Fruit fly (Drosophila melanogaster) whole organism, wandering third instar larva: ENCODE results near the gene CG16779.
A peak's percentile ranks its signal among the peaks of the same experiment; 100 is the strongest.

Experiments used
- Abd-B ChIP-seq: fragments of >200 bp; optimal IDR thresholded peaks from 2 replicates; lab custom pipeline; 2017; ENCODE audit warnings: missing biosample characterization, missing genetic modification characterization
- CG32264 ChIP-seq: fragments of 200-800 bp; sonication (Bioruptor generic); optimal IDR thresholded peaks from 2 replicates; lab custom pipeline; 2016; ENCODE audit warnings: missing biosample characterization, missing genetic modification characterization
- CG9705 ChIP-seq: fragments of 200-800 bp; sonication (Bioruptor generic); optimal IDR thresholded peaks from 2 replicates; lab custom pipeline; 2018; ENCODE audit warnings: missing biosample characterization, mild to moderate bottlenecking, missing genetic modification characterization
- CrebA ChIP-seq: fragments of 200-800 bp; sonication (Bioruptor generic); optimal IDR thresholded peaks from 2 replicates; lab custom pipeline; 2016; ENCODE audit warnings: missing biosample characterization, mild to moderate bottlenecking, missing genetic modification characterization, borderline replicate concordance
- Dfd ChIP-seq: fragments of >200 bp; optimal IDR thresholded peaks from 2 replicates; lab custom pipeline; 2017; ENCODE audit warnings: missing biosample characterization, missing genetic modification characterization
- Dif ChIP-seq: fragments of 200-275, 200-300 bp; sonication (Bioruptor generic); optimal IDR thresholded peaks from 2 replicates; lab custom pipeline; 2018; ENCODE audit warnings: missing biosample characterization, missing genetic modification characterization; ENCODE audit not compliant: partially characterized antibody
- GATAd ChIP-seq: sonication (Bioruptor generic); optimal IDR thresholded peaks from 2 replicates; lab custom pipeline; 2016; ENCODE audit warnings: missing biosample characterization, missing genetic modification characterization
- HLH106 ChIP-seq: fragments of 200-800 bp; optimal IDR thresholded peaks from 3 replicates; lab custom pipeline; 2019; ENCODE audit warnings: missing biosample characterization, mild to moderate bottlenecking, missing genetic modification characterization, moderate library complexity
- Hnf4 ChIP-seq: fragments of 200-800 bp; sonication (Bioruptor generic); optimal IDR thresholded peaks from 2 replicates; lab custom pipeline; 2016; ENCODE audit warnings: missing biosample characterization, mild to moderate bottlenecking, missing genetic modification characterization
- Hr78 ChIP-seq: fragments of >200 bp; optimal IDR thresholded peaks from 2 replicates; lab custom pipeline; 2017; ENCODE audit warnings: missing biosample characterization, missing genetic modification characterization
- Hr83 ChIP-seq: fragments of 200-300 bp; sonication (Bioruptor generic); optimal IDR thresholded peaks from 2 replicates; lab custom pipeline; 2016; ENCODE audit warnings: missing biosample characterization, mild to moderate bottlenecking, missing genetic modification characterization, moderate library complexity; ENCODE audit not compliant: poor library complexity, severe bottlenecking
- Jra ChIP-seq: sonication (Bioruptor generic); optimal IDR thresholded peaks from 2 replicates; lab custom pipeline; 2016; ENCODE audit warnings: missing biosample characterization, missing genetic modification characterization
- Mio ChIP-seq: sonication (Bioruptor generic); optimal IDR thresholded peaks from 2 replicates; lab custom pipeline; 2016; ENCODE audit warnings: missing biosample characterization, missing genetic modification characterization
- Myc ChIP-seq: fragments of >200 bp; optimal IDR thresholded peaks from 2 replicates; lab custom pipeline; 2017
- N ChIP-seq: fragments of >200 bp; optimal IDR thresholded peaks from 2 replicates; lab custom pipeline; 2018; ENCODE audit warnings: missing biosample characterization, missing external identifiers, missing genetic modification characterization
- OdsH ChIP-seq: fragments of 200-800 bp; sonication (Bioruptor generic); optimal IDR thresholded peaks from 2 replicates; lab custom pipeline; 2016; ENCODE audit warnings: missing biosample characterization, mild to moderate bottlenecking, missing genetic modification characterization
- Rel ChIP-seq, 2 experiments: fragments of 200-800 bp; sonication (Bioruptor generic) in 1 of 2; optimal IDR thresholded peaks; 2 replicates in 1 of 2; 3 replicates in 1 of 2; lab custom pipeline; 2016 to 2019; ENCODE audit warnings: mild to moderate bottlenecking in 2 of 2, missing biosample characterization in 2 of 2, missing genetic modification characterization in 2 of 2, moderate library complexity in 1 of 2
- Sp1 ChIP-seq: fragments of 200-800 bp; sonication (Bioruptor generic); optimal IDR thresholded peaks from 3 replicates; lab custom pipeline; 2019; ENCODE audit warnings: missing biosample characterization, mild to moderate bottlenecking, missing genetic modification characterization, moderate library complexity
- Vsx2 ChIP-seq: fragments of 200-300, 225-300 bp; sonication (Bioruptor generic); optimal IDR thresholded peaks from 2 replicates; lab custom pipeline; 2018; ENCODE audit warnings: missing biosample characterization, missing genetic modification characterization; ENCODE audit not compliant: partially characterized antibody
- br ChIP-seq: fragments of 200-800 bp; sonication (Bioruptor generic); optimal IDR thresholded peaks from 2 replicates; lab custom pipeline; 2016; ENCODE audit warnings: missing biosample characterization, missing genetic modification characterization
- brk ChIP-seq: fragments of 200-800 bp; sonication (Bioruptor generic); optimal IDR thresholded peaks from 2 replicates; lab custom pipeline; 2016; ENCODE audit warnings: missing biosample characterization, mild to moderate bottlenecking, missing genetic modification characterization
- dl ChIP-seq, 2 experiments: fragments of 175-275, 200-275 bp in 1 of 2; fragments of 200-275 bp in 1 of 2; sonication (Bioruptor generic); optimal IDR thresholded peaks; lab custom pipeline; 2018; ENCODE audit warnings: mild to moderate bottlenecking in 2 of 2, missing biosample characterization in 2 of 2, missing genetic modification characterization in 2 of 2, moderate library complexity in 2 of 2; ENCODE audit not compliant: partially characterized antibody in 2 of 2, insufficient read depth in 1 of 2
- dmrt93B ChIP-seq: fragments of 200-800 bp; sonication (Bioruptor generic); optimal IDR thresholded peaks from 2 replicates; lab custom pipeline; 2018; ENCODE audit warnings: missing biosample characterization, mild to moderate bottlenecking, missing genetic modification characterization
- dsf ChIP-seq: sonication (Bioruptor generic); optimal IDR thresholded peaks from 2 replicates; lab custom pipeline; 2016; ENCODE audit warnings: missing biosample characterization, missing genetic modification characterization, borderline replicate concordance
- ey ChIP-seq: fragments of 200-800 bp; sonication (Bioruptor generic); optimal IDR thresholded peaks from 2 replicates; lab custom pipeline; 2016; ENCODE audit warnings: missing biosample characterization, missing genetic modification characterization
- foxo ChIP-seq, 2 experiments: fragments of 200-800 bp; sonication (Bioruptor generic); optimal IDR thresholded peaks; 2 replicates in 1 of 2; 3 replicates in 1 of 2; lab custom pipeline; 2016 to 2017; ENCODE audit warnings: missing biosample characterization in 2 of 2, missing genetic modification characterization in 2 of 2
- fru ChIP-seq: fragments of 200-800 bp; sonication (Bioruptor generic); optimal IDR thresholded peaks from 3 replicates; lab custom pipeline; 2016; ENCODE audit warnings: missing biosample characterization, mild to moderate bottlenecking, missing genetic modification characterization
- h ChIP-seq: fragments of 200-800 bp; sonication (Bioruptor generic); optimal IDR thresholded peaks from 3 replicates; lab custom pipeline; 2016; ENCODE audit warnings: missing biosample characterization, mild to moderate bottlenecking, missing genetic modification characterization
- jim ChIP-seq: fragments of 175-275, 200-325 bp; sonication (Bioruptor generic); optimal IDR thresholded peaks from 2 replicates; lab custom pipeline; 2016; ENCODE audit warnings: missing biosample characterization, mild to moderate bottlenecking, missing genetic modification characterization
- lola ChIP-seq: fragments of >200 bp; optimal IDR thresholded peaks from 2 replicates; lab custom pipeline; 2017; ENCODE audit warnings: missing biosample characterization, missing genetic modification characterization
- pan ChIP-seq: fragments of >200 bp; optimal IDR thresholded peaks from 2 replicates; lab custom pipeline; 2017
- psq ChIP-seq: fragments of 200-800 bp; sonication (Bioruptor generic); optimal IDR thresholded peaks from 3 replicates; lab custom pipeline; 2017; ENCODE audit warnings: missing biosample characterization, mild to moderate bottlenecking, missing genetic modification characterization, moderate library complexity
- rgr ChIP-seq: fragments of 200-800 bp; sonication (Bioruptor generic); optimal IDR thresholded peaks from 3 replicates; lab custom pipeline; 2016; ENCODE audit warnings: missing biosample characterization, mild to moderate bottlenecking, missing genetic modification characterization
- sage ChIP-seq: fragments of 200-800 bp; sonication (Bioruptor generic); optimal IDR thresholded peaks from 2 replicates; lab custom pipeline; 2016; ENCODE audit warnings: missing biosample characterization, mild to moderate bottlenecking, missing genetic modification characterization
- sv ChIP-seq: fragments of 200-800 bp; sonication (Bioruptor generic); optimal IDR thresholded peaks from 3 replicates; lab custom pipeline; 2016; ENCODE audit warnings: missing biosample characterization, missing genetic modification characterization
- tai ChIP-seq: sonication (Bioruptor generic); optimal IDR thresholded peaks from 2 replicates; lab custom pipeline; 2016; ENCODE audit warnings: missing biosample characterization, missing genetic modification characterization
- usp ChIP-seq: fragments of >200 bp; optimal IDR thresholded peaks from 2 replicates; lab custom pipeline; 2017; ENCODE audit warnings: missing biosample characterization, missing genetic modification characterization
- woc ChIP-seq: sonication (Bioruptor generic); optimal IDR thresholded peaks from 2 replicates; lab custom pipeline; 2016; ENCODE audit warnings: missing biosample characterization, mild to moderate bottlenecking, missing genetic modification characterization

CG16779 gene

DNA sequence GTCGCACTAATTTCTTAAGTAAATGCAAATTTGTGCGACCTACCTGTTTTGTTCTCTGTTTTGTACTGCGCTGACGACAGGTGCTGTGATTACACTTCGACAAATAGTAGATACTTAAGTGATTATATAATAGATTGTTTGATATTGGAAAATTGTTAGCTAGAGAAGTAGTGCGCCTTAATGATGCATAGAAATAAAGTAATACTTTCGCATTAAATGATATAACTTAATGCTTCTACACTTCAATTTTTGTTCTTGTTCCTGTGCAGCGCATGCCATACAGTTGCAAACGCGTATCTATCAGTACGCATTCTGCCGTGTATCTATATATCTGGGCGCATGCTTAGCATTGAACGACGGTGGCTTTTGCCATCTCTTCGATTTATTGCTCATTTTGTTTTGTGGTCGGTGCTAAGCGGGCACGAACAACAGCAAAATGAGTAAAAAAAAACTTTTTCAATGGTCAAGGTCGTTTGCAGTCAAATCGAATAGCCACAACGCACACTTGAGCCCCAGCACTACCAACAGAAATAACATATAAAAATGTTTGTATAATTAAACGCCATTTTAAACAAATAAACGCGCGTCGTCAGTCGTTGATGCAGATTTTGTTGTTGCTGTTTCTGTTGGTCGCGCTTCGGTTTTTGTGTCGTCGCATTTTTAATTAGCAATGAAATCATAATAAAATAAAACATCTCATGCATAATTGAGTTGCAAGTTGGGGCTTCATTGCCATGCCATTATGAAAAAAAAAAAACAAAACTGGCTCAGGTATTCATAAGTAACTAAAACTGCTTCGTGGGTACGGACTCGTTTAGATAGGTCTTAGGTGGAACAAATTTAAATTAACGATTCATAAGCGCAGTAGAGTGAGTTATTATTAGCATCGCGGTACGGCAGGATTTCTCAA, 62.9 kb downstream of the CG16779 start:
- TF ChIP-seq foxo (GFP tag; optimal IDR thresholded peaks at IDR 0.05; lab: Kevin White, UChicago) = peak in 1 of 2 experiments; percentile 50
- no peak for TF ChIP-seq CrebA (GFP tag; lab: Kevin White, UChicago)
- TF ChIP-seq dmrt93B (GFP tag; lab: Kevin White, UChicago) = no peak
- TF ChIP-seq Sp1 (GFP tag; lab: Kevin White, UChicago) = no peak
- TF ChIP-seq br (GFP tag; lab: Kevin White, UChicago) = no peak
- peak; percentile 3 for TF ChIP-seq psq (GFP tag; lab: Kevin White, UChicago)
- no peak for TF ChIP-seq Myc (lab: Kevin White, UChicago)
- TF ChIP-seq Hr78 (GFP tag; lab: Kevin White, UChicago) = no peak
- no peak for TF ChIP-seq Jra (GFP tag; lab: Kevin White, UChicago)
- no peak for TF ChIP-seq jim (GFP tag; lab: Kevin White, UChicago)
- no peak for TF ChIP-seq sage (GFP tag; lab: Kevin White, UChicago)
- no peak for TF ChIP-seq woc (GFP tag; lab: Kevin White, UChicago)
- TF ChIP-seq N = no peak
- TF ChIP-seq sv (GFP tag; lab: Kevin White, UChicago) = peak; percentile 1
- TF ChIP-seq CG32264 = no peak
- no peak for TF ChIP-seq tai (GFP tag; lab: Kevin White, UChicago)
- peak; percentile 36 for TF ChIP-seq OdsH (GFP tag; lab: Kevin White, UChicago)
- no peak for TF ChIP-seq lola (GFP tag; lab: Kevin White, UChicago)
- peak; percentile 30 for TF ChIP-seq rgr (GFP tag; lab: Kevin White, UChicago)
- no peak for TF ChIP-seq CG9705 (GFP tag; lab: Kevin White, UChicago)
- no peak for TF ChIP-seq Mio (GFP tag; lab: Kevin White, UChicago)
- TF ChIP-seq GATAd (GFP tag; lab: Kevin White, UChicago) = no peak
- peak; percentile 47 for TF ChIP-seq fru (GFP tag; lab: Kevin White, UChicago)
- TF ChIP-seq dsf = no peak
- TF ChIP-seq Hr83 (GFP tag; lab: Kevin White, UChicago) = no peak
- no peak for TF ChIP-seq usp (GFP tag; lab: Kevin White, UChicago)
- TF ChIP-seq pan = no peak
- no peak for TF ChIP-seq Abd-B
- no peak for TF ChIP-seq Dfd (GFP tag; lab: Kevin White, UChicago)
- TF ChIP-seq Dif (GFP tag; lab: Kevin White, UChicago) = no peak
- TF ChIP-seq Rel (GFP tag; optimal IDR thresholded peaks at IDR 0.05; lab: Kevin White, UChicago) = no peak
- TF ChIP-seq Rel (tag; optimal IDR thresholded peaks at IDR 0.05; lab: Kevin White, UChicago) = no peak
- peak; percentile 40 for TF ChIP-seq ey (GFP tag; lab: Kevin White, UChicago)
- TF ChIP-seq h (GFP tag; lab: Kevin White, UChicago) = no peak
- no peak for TF ChIP-seq HLH106 (tag; lab: Kevin White, UChicago)
- no peak for TF ChIP-seq dl (GFP tag; optimal IDR thresholded peaks at IDR 0.05; lab: Kevin White, UChicago; ENCODE audit: insufficient read depth in 1 of 2, partially characterized antibody in 2 of 2)
- no peak for TF ChIP-seq Hnf4 (GFP tag; lab: Kevin White, UChicago)
- no peak for TF ChIP-seq Vsx2 (GFP tag; lab: Kevin White, UChicago)
- TF ChIP-seq, all 38 proteins: peak for 7

dm6 chr3R:9428988-9429387, 64.5 kb downstream of the CG16779 start:
- TF ChIP-seq HLH106 (tag; lab: Kevin White, UChicago) (peak; percentile 70), Jra (GFP tag; lab: Kevin White, UChicago) (peak; percentile 12), lola (GFP tag; lab: Kevin White, UChicago) (no peak), Vsx2 (GFP tag; lab: Kevin White, UChicago) (no peak), br (GFP tag; lab: Kevin White, UChicago) (peak; percentile 85), CG32264 (peak; percentile 69), Abd-B (no peak), CrebA (GFP tag; lab: Kevin White, UChicago) (peak; percentile 84), dmrt93B (GFP tag; lab: Kevin White, UChicago) (peak; percentile 46), brk (GFP tag; lab: Kevin White, UChicago) (peak; percentile 80), OdsH (GFP tag; lab: Kevin White, UChicago) (peak; percentile 90), Dfd (GFP tag; lab: Kevin White, UChicago) (no peak), dl (GFP tag; optimal IDR thresholded peaks at IDR 0.05; lab: Kevin White, UChicago; ENCODE audit: insufficient read depth in 1 of 2, partially characterized antibody in 2 of 2) (no peak), Mio (GFP tag; lab: Kevin White, UChicago) (peak; percentile 55), Rel (GFP tag; optimal IDR thresholded peaks at IDR 0.05; lab: Kevin White, UChicago) (peak; percentile 58), Rel (tag; optimal IDR thresholded peaks at IDR 0.05; lab: Kevin White, UChicago) (peak; percentile 97), Hnf4 (GFP tag; lab: Kevin White, UChicago) (peak; percentile 76), N (no peak), Hr78 (GFP tag; lab: Kevin White, UChicago) (no peak), Myc (lab: Kevin White, UChicago) (no peak), Dif (GFP tag; lab: Kevin White, UChicago) (no peak), sage (GFP tag; lab: Kevin White, UChicago) (peak; percentile 71), woc (GFP tag; lab: Kevin White, UChicago) (peak; percentile 77), ey (GFP tag; lab: Kevin White, UChicago) (peak; percentile 92), tai (GFP tag; lab: Kevin White, UChicago) (peak; percentile 66), pan (no peak), h (GFP tag; lab: Kevin White, UChicago) (peak; percentile 89), jim (GFP tag; lab: Kevin White, UChicago) (no peak), fru (GFP tag; lab: Kevin White, UChicago) (peak; percentile 92), foxo (GFP tag; optimal IDR thresholded peaks at IDR 0.05; lab: Kevin White, UChicago) (peak; percentile 85), rgr (GFP tag; lab: Kevin White, UChicago) (peak; percentile 91), Hr83 (GFP tag; lab: Kevin White, UChicago) (peak; percentile 88), sv (GFP tag; lab: Kevin White, UChicago) (peak; percentile 42), dsf (no peak), CG9705 (GFP tag; lab: Kevin White, UChicago) (peak; percentile 57), GATAd (GFP tag; lab: Kevin White, UChicago) (no peak), psq (GFP tag; lab: Kevin White, UChicago) (peak; percentile 84), Sp1 (GFP tag; lab: Kevin White, UChicago) (peak; percentile 74)
